Worm (Caenorhabditis elegans): ENCODE results near the gene T21E8.4.

Gene T21E8.4

DNA sequence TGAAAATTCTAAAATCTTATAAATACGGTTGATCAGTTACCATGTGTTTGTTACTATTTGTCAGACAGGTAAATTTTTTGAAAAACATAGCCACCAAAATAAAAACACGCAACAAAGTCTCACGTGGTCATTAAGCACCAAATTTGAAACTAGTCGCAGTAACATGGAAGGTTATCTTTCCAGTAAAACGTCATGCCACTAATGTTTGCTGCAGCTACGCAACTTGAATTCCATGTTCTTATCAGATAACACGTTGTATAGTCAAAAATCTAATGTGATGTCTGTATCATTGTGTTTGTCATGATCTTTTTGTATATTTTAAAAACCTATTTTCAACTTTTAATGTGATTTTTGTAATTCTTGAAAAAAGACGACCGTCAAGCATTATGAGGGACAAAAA, 21.2 kb downstream of the T21E8.4 start:
- peak; percentile 92 for TF ChIP-seq pqm-1 (tag; optimal IDR thresholded peaks at IDR 0.05)
- peak; percentile 16 for TF ChIP-seq pha-4 (tag; optimal IDR thresholded peaks at IDR 0.05)
- no peak for TF ChIP-seq tbx-2 (tag; optimal IDR thresholded peaks at IDR 0.05)
- no peak for TF ChIP-seq nhr-28 (tag; optimal IDR thresholded peaks at IDR 0.05)
- TF ChIP-seq elt-2 (tag; optimal IDR thresholded peaks at IDR 0.05): peak; percentile 90
- TF ChIP-seq lsy-12 (tag; optimal IDR thresholded peaks at IDR 0.05): no peak
- TF ChIP-seq mml-1 (tag; optimal IDR thresholded peaks at IDR 0.05): no peak
- no peak for TF ChIP-seq daf-12 (tag; optimal IDR thresholded peaks at IDR 0.05)
- peak; percentile 31 for TF ChIP-seq jun-1 (tag; optimal IDR thresholded peaks at IDR 0.05)

- peak; percentile 84 for TF ChIP-seq nhr-23 (tag; optimal IDR thresholded peaks at IDR 0.05)
- no peak for TF ChIP-seq mdl-1 (tag; optimal IDR thresholded peaks at IDR 0.05)
Measured at ce11 chrX:10902723-10903322, 22.2 kb downstream of the T21E8.4 start, which contains the start of gene acbp-3. acbp-3 (plus strand) TSS chrX:10903272.

ce11 chrX:10903416-10903815, 22.8 kb downstream of the T21E8.4 start:
- no peak for TF ChIP-seq nhr-237 (tag; optimal IDR thresholded peaks at IDR 0.05)
- TF ChIP-seq nhr-43 (tag; optimal IDR thresholded peaks at IDR 0.05; ENCODE audit: poor library complexity, severe bottlenecking): no peak
- TF ChIP-seq nhr-25 (tag; optimal IDR thresholded peaks at IDR 0.05): no peak
- TF ChIP-seq nhr-23 (tag; optimal IDR thresholded peaks at IDR 0.05): peak; percentile 16
- no peak for TF ChIP-seq nhr-77 (tag; optimal IDR thresholded peaks at IDR 0.05)
- no peak for TF ChIP-seq R02D3.7 (tag; optimal IDR thresholded peaks at IDR 0.05)
- TF ChIP-seq elt-2 (tag; optimal IDR thresholded peaks at IDR 0.05): peak; percentile 27
- TF ChIP-seq nhr-76 (tag; optimal IDR thresholded peaks at IDR 0.05): no peak

DNA sequence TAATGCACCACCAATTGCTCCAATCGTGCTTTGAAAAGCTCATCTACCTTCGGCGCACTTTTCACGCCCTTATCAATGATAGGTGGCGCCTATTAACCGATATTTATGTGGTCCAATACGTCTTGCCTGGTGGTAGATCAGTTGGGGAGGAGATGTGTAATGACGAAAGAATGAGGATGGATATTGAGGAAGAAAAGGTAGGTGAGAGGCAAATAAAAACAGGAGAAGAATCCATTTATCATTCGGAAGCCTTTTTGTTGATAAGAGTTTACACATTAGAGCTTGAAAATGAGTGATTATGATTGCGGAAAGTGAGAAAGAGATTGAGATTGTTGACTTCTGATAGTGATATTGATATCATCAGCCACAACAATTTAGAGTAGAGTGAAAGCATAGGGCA, 26.8 kb downstream of the T21E8.4 start:
- TF ChIP-seq nhr-43 (tag; optimal IDR thresholded peaks at IDR 0.05; ENCODE audit: poor library complexity, severe bottlenecking) (no peak), egl-5 (tag; optimal IDR thresholded peaks at IDR 0.05) (peak; percentile 63), unc-62 (GFP tag; optimal IDR thresholded peaks at IDR 0.05) (no peak), jun-1 (tag; optimal IDR thresholded peaks at IDR 0.05) (no peak), pqm-1 (tag; optimal IDR thresholded peaks at IDR 0.05) (no peak)

- no peak for TF ChIP-seq pqm-1 (tag; optimal IDR thresholded peaks at IDR 0.05)
- TF ChIP-seq egl-5 (tag; optimal IDR thresholded peaks at IDR 0.05): peak; percentile 35
- TF ChIP-seq lin-39 (tag; optimal IDR thresholded peaks at IDR 0.05): no peak
- no peak for TF ChIP-seq nhr-76 (tag; optimal IDR thresholded peaks at IDR 0.05)
- TF ChIP-seq eor-1 (tag; optimal IDR thresholded peaks at IDR 0.05): no peak
- TF ChIP-seq nfya-1 (tag; optimal IDR thresholded peaks at IDR 0.05; ENCODE audit: insufficient read depth): peak; percentile 30
Measured at ce11 chrX:10909661-10910060, 29.1 kb downstream of the T21E8.4 start.

ce11 chrX:10910716-10911115, 30.1 kb downstream of the T21E8.4 start, which contains the start of gene F47B10.8:
F47B10.8 (minus strand) TSS chrX:10910816.
- no peak for TF ChIP-seq daf-12 (tag; optimal IDR thresholded peaks at IDR 0.05)
- TF ChIP-seq nfya-1 (tag; optimal IDR thresholded peaks at IDR 0.05; ENCODE audit: insufficient read depth): no peak
- no peak for TF ChIP-seq mml-1 (tag; optimal IDR thresholded peaks at IDR 0.05)
- no peak for TF ChIP-seq ceh-9 (tag; optimal IDR thresholded peaks at IDR 0.05)
- TF ChIP-seq lsy-12 (tag; optimal IDR thresholded peaks at IDR 0.05): no peak
- TF ChIP-seq nhr-67 (tag; optimal IDR thresholded peaks at IDR 0.05): no peak
- TF ChIP-seq unc-62 (GFP tag; optimal IDR thresholded peaks at IDR 0.05): no peak
- no peak for TF ChIP-seq jun-1 (tag; optimal IDR thresholded peaks at IDR 0.05)
- TF ChIP-seq fkh-2 (tag; optimal IDR thresholded peaks at IDR 0.05): no peak
- no peak for TF ChIP-seq zag-1 (tag; optimal IDR thresholded peaks at IDR 0.05)
- TF ChIP-seq nhr-25 (tag; optimal IDR thresholded peaks at IDR 0.05): no peak
- no peak for TF ChIP-seq mdl-1 (tag; optimal IDR thresholded peaks at IDR 0.05)
- no peak for TF ChIP-seq ceh-16 (tag; optimal IDR thresholded peaks at IDR 0.05)
- TF ChIP-seq fkh-10 (GFP tag; optimal IDR thresholded peaks at IDR 0.05): no peak
- no peak for TF ChIP-seq nhr-28 (tag; optimal IDR thresholded peaks at IDR 0.05)
- no peak for TF ChIP-seq nhr-11 (tag; optimal IDR thresholded peaks at IDR 0.05)
- no peak for TF ChIP-seq pqm-1 (tag; optimal IDR thresholded peaks at IDR 0.05)
- TF ChIP-seq egl-27 (tag; optimal IDR thresholded peaks at IDR 0.05): no peak
- TF ChIP-seq skn-1 (tag; optimal IDR thresholded peaks at IDR 0.05): no peak
- TF ChIP-seq nhr-23 (tag; optimal IDR thresholded peaks at IDR 0.05): no peak
